Fruit fly (Drosophila melanogaster) whole organism, embryonic: Measurements from ENCODE around the gene akirin.

ENCODE experiments used
- Adf1 ChIP-seq: fragments of 200-800 bp; sonication (Bioruptor generic); IDR thresholded peaks from 2 replicates; pipeline ENCODE4 v1.3.6; 2022; ENCODE audit warnings: missing biosample characterization, missing genetic modification characterization
- CG10366 ChIP-seq: fragments of 200-800 bp; sonication (Bioruptor generic); IDR thresholded peaks from 2 replicates; pipeline ENCODE4 v1.3.6; 2022; ENCODE audit warnings: missing biosample characterization, missing genetic modification characterization
- CG10431 ChIP-seq: fragments of 200-800 bp; sonication (Bioruptor generic); optimal IDR thresholded peaks from 3 replicates; lab custom pipeline; 2018; ENCODE audit warnings: missing biosample characterization, mild to moderate bottlenecking, missing genetic modification characterization
- CG11247 ChIP-seq: fragments of 200-800 bp; sonication (Bioruptor generic); IDR thresholded peaks from 2 replicates; pipeline ENCODE4 v1.3.6; 2022; ENCODE audit warnings: missing biosample characterization, missing genetic modification characterization
- CG11696 ChIP-seq: fragments of 200-800 bp; sonication (Bioruptor generic); IDR thresholded peaks from 2 replicates; pipeline ENCODE4 v1.3.6; 2022; ENCODE audit warnings: missing biosample characterization, missing genetic modification characterization
- CG12104 ChIP-seq: fragments of 200-800 bp; sonication (Bioruptor generic); optimal IDR thresholded peaks from 3 replicates; lab custom pipeline; 2016; ENCODE audit warnings: missing biosample characterization, missing genetic modification characterization
- CG12236 ChIP-seq: fragments of 200-800 bp; sonication (Bioruptor generic); optimal IDR thresholded peaks from 2 replicates; lab custom pipeline; 2016; ENCODE audit warnings: missing biosample characterization, missing genetic modification characterization
- CG12391 ChIP-seq: fragments of 200-800 bp; sonication (Bioruptor generic); optimal IDR thresholded peaks from 3 replicates; lab custom pipeline; 2018; ENCODE audit warnings: missing biosample characterization, mild to moderate bottlenecking, missing genetic modification characterization, moderate library complexity
- CG14965 ChIP-seq: fragments of 200-800 bp; sonication (Bioruptor generic); optimal IDR thresholded peaks from 2 replicates; lab custom pipeline; 2016; ENCODE audit warnings: missing biosample characterization, missing genetic modification characterization, borderline replicate concordance
- CG1529 ChIP-seq: fragments of 200-800 bp; sonication (Bioruptor generic); optimal IDR thresholded peaks from 3 replicates; lab custom pipeline; 2018; ENCODE audit warnings: missing biosample characterization, missing genetic modification characterization
- CG2678 ChIP-seq: fragments of 200-800 bp; sonication (Bioruptor generic); optimal IDR thresholded peaks from 3 replicates; lab custom pipeline; 2019; ENCODE audit warnings: missing biosample characterization, mild to moderate bottlenecking, missing genetic modification characterization, moderate library complexity
- CG30020 ChIP-seq: fragments of 200-800 bp; optimal IDR thresholded peaks from 2 replicates; lab custom pipeline; 2019; ENCODE audit warnings: missing biosample characterization, mild to moderate bottlenecking, missing genetic modification characterization, moderate library complexity
- CG31224 ChIP-seq: fragments of 200-800 bp; sonication (Bioruptor generic); IDR thresholded peaks from 2 replicates; pipeline ENCODE4 v1.3.6; 2022; ENCODE audit warnings: missing biosample characterization, missing genetic modification characterization
- CG31365 ChIP-seq: fragments of 200-800 bp; sonication (Bioruptor generic); optimal IDR thresholded peaks from 2 replicates; lab custom pipeline; 2018; ENCODE audit warnings: missing biosample characterization, mild to moderate bottlenecking, missing genetic modification characterization
- CG3163 ChIP-seq: fragments of 200-800 bp; sonication (Bioruptor generic); optimal IDR thresholded peaks from 3 replicates; lab custom pipeline; 2016; ENCODE audit warnings: missing biosample characterization, missing genetic modification characterization
- CG3407 ChIP-seq: fragments of 200-800 bp; sonication (Bioruptor generic); optimal IDR thresholded peaks from 2 replicates; lab custom pipeline; 2018; ENCODE audit warnings: missing biosample characterization, mild to moderate bottlenecking, missing genetic modification characterization
- CG3995 ChIP-seq: fragments of 200-800 bp; sonication (Bioruptor generic); optimal IDR thresholded peaks from 3 replicates; lab custom pipeline; 2016; ENCODE audit warnings: missing biosample characterization, missing genetic modification characterization
- CG43689 ChIP-seq: fragments of 200-800 bp; sonication (Bioruptor generic); IDR thresholded peaks from 2 replicates; pipeline ENCODE4 v1.3.6; 2022; ENCODE audit warnings: missing biosample characterization, missing genetic modification characterization
- CG4617 ChIP-seq: fragments of 200-800 bp; sonication (Bioruptor generic); optimal IDR thresholded peaks from 3 replicates; lab custom pipeline; 2016; ENCODE audit warnings: missing biosample characterization, missing genetic modification characterization, borderline replicate concordance
- CG6272 ChIP-seq: fragments of 200-800 bp; sonication (Bioruptor generic); IDR thresholded peaks from 2 replicates; pipeline ENCODE4 v1.3.6; 2022; ENCODE audit warnings: missing biosample characterization, missing genetic modification characterization
- CG6654 ChIP-seq: fragments of 200-800 bp; sonication (Bioruptor generic); optimal IDR thresholded peaks from 2 replicates; lab custom pipeline; 2017; ENCODE audit warnings: missing biosample characterization, mild to moderate bottlenecking, missing genetic modification characterization
- CG6791 ChIP-seq: fragments of 200-800 bp; sonication (Bioruptor generic); IDR thresholded peaks from 3 replicates; pipeline ENCODE4 v1.3.6; 2022; ENCODE audit warnings: missing biosample characterization, missing genetic modification characterization; ENCODE audit not compliant: partially characterized antibody
- CG6813 ChIP-seq: fragments of 200-800 bp; sonication (Bioruptor generic); optimal IDR thresholded peaks from 2 replicates; lab custom pipeline; 2017; ENCODE audit warnings: missing biosample characterization, missing genetic modification characterization, mild to moderate bottlenecking, moderate library complexity, missing genetic modification reagents
- E2f1 ChIP-seq: fragments of 200-800 bp; sonication (Bioruptor generic); IDR thresholded peaks from 2 replicates; pipeline ENCODE4 v1.3.6; 2022; ENCODE audit warnings: missing biosample characterization, missing genetic modification characterization
- Fer2 ChIP-seq: fragments of 200-800 bp; sonication (Bioruptor generic); optimal IDR thresholded peaks from 2 replicates; lab custom pipeline; 2018; ENCODE audit warnings: missing biosample characterization, mild to moderate bottlenecking, missing genetic modification characterization, moderate library complexity
- Gug ChIP-seq: fragments of 200-800 bp; sonication (Bioruptor generic); IDR thresholded peaks from 4 replicates; pipeline ENCODE4 v1.3.6; 2022; ENCODE audit warnings: missing biosample characterization, missing genetic modification characterization
- Hmx ChIP-seq: fragments of 200-800 bp; sonication (Bioruptor generic); optimal IDR thresholded peaks from 2 replicates; lab custom pipeline; 2016; ENCODE audit warnings: missing biosample characterization, missing genetic modification characterization
- Nf-YB ChIP-seq: fragments of 200-800 bp; sonication (Bioruptor generic); optimal IDR thresholded peaks from 3 replicates; lab custom pipeline; 2019; ENCODE audit warnings: missing biosample characterization, mild to moderate bottlenecking, missing genetic modification characterization, moderate library complexity
- Nf-YC ChIP-seq: fragments of 200-800 bp; optimal IDR thresholded peaks from 3 replicates; lab custom pipeline; 2019; ENCODE audit warnings: missing biosample characterization, mild to moderate bottlenecking, missing genetic modification characterization, moderate library complexity
- NfI ChIP-seq: fragments of 200-800 bp; sonication (Bioruptor generic); optimal IDR thresholded peaks from 3 replicates; lab custom pipeline; 2018; ENCODE audit warnings: missing biosample characterization, mild to moderate bottlenecking, missing genetic modification characterization, moderate library complexity
- Sox100B ChIP-seq: fragments of 200-800 bp; sonication (Bioruptor generic); optimal IDR thresholded peaks from 3 replicates; lab custom pipeline; 2018; ENCODE audit warnings: missing biosample characterization, mild to moderate bottlenecking, missing genetic modification characterization
- Sox102F ChIP-seq: fragments of 200-800 bp; sonication (Bioruptor generic); optimal IDR thresholded peaks from 2 replicates; lab custom pipeline; 2018; ENCODE audit warnings: missing biosample characterization, mild to moderate bottlenecking, missing genetic modification characterization, moderate library complexity
- Usf ChIP-seq: fragments of 200-800 bp; sonication (Bioruptor generic); optimal IDR thresholded peaks from 2 replicates; lab custom pipeline; 2017; ENCODE audit warnings: missing genotype, missing biosample characterization, missing genetic modification characterization
- bigmax ChIP-seq: fragments of 200-800 bp; sonication (Bioruptor generic); optimal IDR thresholded peaks from 2 replicates; lab custom pipeline; 2018; ENCODE audit warnings: missing biosample characterization, mild to moderate bottlenecking, missing genetic modification characterization
- btn ChIP-seq: fragments of 200-800 bp; sonication (Bioruptor generic); optimal IDR thresholded peaks from 2 replicates; lab custom pipeline; 2016; ENCODE audit warnings: missing biosample characterization, missing genetic modification characterization
- dati ChIP-seq: fragments of 200-800 bp; sonication (Bioruptor generic); IDR thresholded peaks from 2 replicates; pipeline ENCODE4 v1.3.6; 2022; ENCODE audit warnings: missing biosample characterization, missing genetic modification characterization
- dpn ChIP-seq, 2 experiments: fragments of 200-800 bp; sonication (Bioruptor generic); optimal IDR thresholded peaks; 3 replicates each; lab custom pipeline; 2016; ENCODE audit warnings: missing biosample characterization in 2 of 2, missing genetic modification characterization in 2 of 2
- ems ChIP-seq: fragments of 200-800 bp; sonication (Bioruptor generic); optimal IDR thresholded peaks from 3 replicates; lab custom pipeline; 2016; ENCODE audit warnings: missing biosample characterization, missing genetic modification characterization
- grau ChIP-seq: fragments of 200-800 bp; optimal IDR thresholded peaks from 3 replicates; lab custom pipeline; 2019; ENCODE audit warnings: missing biosample characterization, mild to moderate bottlenecking, missing genetic modification characterization, moderate library complexity
- her ChIP-seq: fragments of 200-800 bp; sonication (Bioruptor generic); optimal IDR thresholded peaks from 2 replicates; lab custom pipeline; 2016; ENCODE audit warnings: missing biosample characterization, missing genetic modification characterization
- ind ChIP-seq: fragments of 200-800 bp; sonication (Bioruptor generic); optimal IDR thresholded peaks from 3 replicates; lab custom pipeline; 2016; ENCODE audit warnings: missing biosample characterization, missing genetic modification characterization
- lola ChIP-seq, 3 experiments: fragments of >200 bp in 2 of 3; fragments of 200-800 bp in 1 of 3; sonication (Bioruptor generic) in 1 of 3; optimal IDR thresholded peaks; 2 replicates each; lab custom pipeline; 2017 to 2019; ENCODE audit warnings: missing biosample characterization in 3 of 3, missing genetic modification characterization in 3 of 3, mild to moderate bottlenecking in 1 of 3, moderate library complexity in 1 of 3
- luna ChIP-seq: fragments of 200-800 bp; sonication (Bioruptor generic); optimal IDR thresholded peaks from 2 replicates; lab custom pipeline; 2016; ENCODE audit warnings: missing biosample characterization, missing genetic modification characterization
- sens-2 ChIP-seq: fragments of 200-800 bp; sonication (Bioruptor generic); IDR thresholded peaks from 2 replicates; pipeline ENCODE4 v1.3.6; 2022; ENCODE audit warnings: missing biosample characterization, missing genetic modification characterization
- sob ChIP-seq: fragments of 200-800 bp; sonication (Bioruptor generic); IDR thresholded peaks from 2 replicates; pipeline ENCODE4 v1.3.6; 2022; ENCODE audit warnings: missing biosample characterization, missing genetic modification characterization
- tin ChIP-seq: fragments of 200-800 bp; sonication (Bioruptor generic); optimal IDR thresholded peaks from 3 replicates; lab custom pipeline; 2016; ENCODE audit warnings: missing biosample characterization, missing genetic modification characterization
- tna ChIP-seq: fragments of 200-800 bp; sonication (Bioruptor generic); IDR thresholded peaks from 2 replicates; pipeline ENCODE4 v1.3.6; 2022; ENCODE audit warnings: missing biosample characterization, missing genetic modification characterization; ENCODE audit not compliant: partially characterized antibody
- trem ChIP-seq: fragments of 200-800 bp; optimal IDR thresholded peaks from 3 replicates; lab custom pipeline; 2019; ENCODE audit warnings: missing biosample characterization, mild to moderate bottlenecking, missing genetic modification characterization, moderate library complexity
- unpg ChIP-seq: fragments of 200-800 bp; sonication (Bioruptor generic); optimal IDR thresholded peaks from 3 replicates; lab custom pipeline; 2018; ENCODE audit warnings: missing biosample characterization, mild to moderate bottlenecking, missing genetic modification characterization, moderate library complexity
- wdn ChIP-seq: fragments of 200-800 bp; sonication (Bioruptor generic); IDR thresholded peaks from 2 replicates; pipeline ENCODE4 v1.3.6; 2022; ENCODE audit warnings: missing biosample characterization, missing genetic modification characterization
- zfh1 ChIP-seq: fragments of 200-800 bp; sonication (Bioruptor generic); IDR thresholded peaks from 3 replicates; pipeline ENCODE4 v1.3.6; 2022; ENCODE audit warnings: missing biosample characterization, missing genetic modification characterization

The akirin gene

dm6 chr3L:7344965-7345427, 24.6 kb upstream of the akirin start, which contains the start of gene Cln7 (continued):
- TF ChIP-seq CG11247 (GFP tag; lab: Robert Waterston, UW) (no peak), lola (GFP tag; optimal IDR thresholded peaks at IDR 0.05; lab: Kevin White, UChicago) (no peak), CG31365 (tag; lab: Kevin White, UChicago) (peak; percentile 1), tin (GFP tag; lab: Kevin White, UChicago) (no peak), CG31224 (GFP tag; lab: Robert Waterston, UW) (no peak), CG3163 (peak; percentile 59), tna (GFP tag; lab: Robert Waterston, UW) (peak; percentile 57; the same call in 1 of the 2 replicates), CG43689 (GFP tag; lab: Robert Waterston, UW) (no peak), NfI (peak; percentile 11), CG12391 (tag; lab: Kevin White, UChicago) (peak; percentile 12), CG3995 (no peak), Hmx (GFP tag; lab: Kevin White, UChicago) (no peak), unpg (peak; percentile 40), E2f1 (no peak), trem (tag; lab: Kevin White, UChicago) (peak; percentile 31), btn (no peak), Fer2 (tag; lab: Kevin White, UChicago) (no peak), CG10366 (no peak), sens-2 (GFP tag; lab: Robert Waterston, UW) (no peak), Sox102F (GFP tag; lab: Kevin White, UChicago) (no peak), Gug (no peak), CG6813 (GFP tag; lab: Kevin White, UChicago) (peak; percentile 14), CG4617 (GFP tag; lab: Kevin White, UChicago) (no peak), CG1529 (GFP tag; lab: Kevin White, UChicago) (no peak), CG14965 (no peak), her (GFP tag; lab: Kevin White, UChicago) (no peak), Nf-YB (GFP tag; lab: Kevin White, UChicago) (peak; percentile 70), CG3407 (GFP tag; lab: Kevin White, UChicago) (no peak), grau (tag; lab: Kevin White, UChicago) (peak; percentile 36), ind (GFP tag; lab: Kevin White, UChicago) (no peak), CG12104 (GFP tag; lab: Kevin White, UChicago) (no peak), CG6272 (GFP tag; lab: Robert Waterston, UW) (0 out of 2 replicates have a peak, but pooled peaks have one; percentile 10), CG2678 (no peak), dati (GFP tag; lab: Robert Waterston, UW) (no peak), Sox100B (no peak), CG6654 (no peak), sob (GFP tag; lab: Robert Waterston, UW) (peak; percentile 35; the same call in 1 of the 2 replicates), luna (GFP tag; lab: Kevin White, UChicago) (no peak), CG6791 (peak; percentile 69; the same call in 2 of the 3 replicates), Usf (GFP tag; lab: Kevin White, UChicago) (no peak), CG10431 (peak; percentile 21), ems (GFP tag; lab: Kevin White, UChicago) (no peak), CG11696 (GFP tag; lab: Robert Waterston, UW) (no peak), Adf1 (GFP tag; lab: Robert Waterston, UW) (peak; percentile 85), wdn (no peak), Nf-YC (peak; percentile 70), zfh1 (GFP tag; lab: Robert Waterston, UW) (peak; percentile 19; the same call in 1 of the 3 replicates), bigmax (GFP tag; lab: Kevin White, UChicago) (peak; percentile 59), CG12236 (GFP tag; lab: Kevin White, UChicago) (no peak), dpn (GFP tag; optimal IDR thresholded peaks at IDR 0.05; lab: Kevin White, UChicago) (no peak), CG30020 (tag; lab: Kevin White, UChicago) (no peak)
